Fruit fly (Drosophila melanogaster): ENCODE measurements around the gene CG31735.

dm6 chr2L:15907358-15907757 is 12.1 kb downstream of the CG31735 start:
- TF ChIP-seq Abd-B (GFP tag; optimal IDR thresholded peaks at IDR 0.05) (no peak), pan (optimal IDR thresholded peaks at IDR 0.05) (no peak), h (GFP tag; optimal IDR thresholded peaks at IDR 0.05) (no peak), Hr78 (GFP tag; optimal IDR thresholded peaks at IDR 0.05) (no peak), Mio (GFP tag; optimal IDR thresholded peaks at IDR 0.05) (no peak), Hr83 (GFP tag; optimal IDR thresholded peaks at IDR 0.05; ENCODE audit: poor library complexity, severe bottlenecking) (no peak), foxo (GFP tag; optimal IDR thresholded peaks at IDR 0.05) (no peak), OdsH (GFP tag; optimal IDR thresholded peaks at IDR 0.05) (no peak), rgr (GFP tag; optimal IDR thresholded peaks at IDR 0.05) (no peak), Jra (GFP tag; optimal IDR thresholded peaks at IDR 0.05) (no peak)
